Fruit fly (Drosophila melanogaster): ENCODE results near the gene SF2.

- TF ChIP-seq CG17361 (GFP tag; IDR thresholded peaks at IDR 0.05) (no peak), p53 (GFP tag; optimal IDR thresholded peaks at IDR 0.05) (no peak), dati (GFP tag; IDR thresholded peaks at IDR 0.05) (no peak), CG8478 (optimal IDR thresholded peaks at IDR 0.05) (no peak), ems (GFP tag; optimal IDR thresholded peaks at IDR 0.05) (no peak), CG1647 (GFP tag; optimal IDR thresholded peaks at IDR 0.05) (no peak), Dad (GFP tag; optimal IDR thresholded peaks at IDR 0.05) (no peak), CG12071 (GFP tag; optimal IDR thresholded peaks at IDR 0.05) (no peak), CG8290 (GFP tag; optimal IDR thresholded peaks at IDR 0.05) (no peak), CG8290 (tag; optimal IDR thresholded peaks at IDR 0.05) (no peak), CG8944 (GFP tag; optimal IDR thresholded peaks at IDR 0.05) (no peak), CG17186 (GFP tag; optimal IDR thresholded peaks at IDR 0.05) (no peak), CG12236 (GFP tag; optimal IDR thresholded peaks at IDR 0.05) (no peak)
These were observed 2.3 kb downstream of the SF2 start, which contains the start of gene Sulf1 for dm6 chr3R:16339475-16339874.
